Worm (Caenorhabditis elegans): ENCODE data around the gene ima-3.

DNA sequence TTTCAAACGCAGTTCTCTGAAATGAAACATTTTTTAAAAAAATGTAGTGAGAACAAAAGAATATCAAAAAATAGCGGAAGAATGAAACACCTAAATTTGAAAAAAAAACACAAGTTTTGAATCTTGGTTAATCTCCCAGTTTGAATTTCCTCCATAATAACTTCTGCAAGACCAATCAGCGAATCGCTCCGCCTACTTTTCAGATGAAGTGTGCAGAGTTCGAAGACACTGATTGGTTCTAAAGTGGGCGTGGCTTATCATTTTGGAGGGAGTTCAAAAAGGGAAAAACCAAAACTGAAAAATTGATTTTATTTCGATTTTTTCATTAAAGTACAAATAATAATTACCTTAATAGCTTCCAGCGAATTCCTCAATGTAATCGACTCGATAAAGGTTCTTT, 50.6 kb downstream of the ima-3 start:
- TF ChIP-seq lsy-2 (tag; optimal IDR thresholded peaks at IDR 0.05) (no peak), mep-1 (tag; optimal IDR thresholded peaks at IDR 0.05) (no peak), nhr-237 (tag; optimal IDR thresholded peaks at IDR 0.05) (no peak), pha-4 (tag; optimal IDR thresholded peaks at IDR 0.05) (no peak), flh-1 (GFP tag; optimal IDR thresholded peaks at IDR 0.05) (no peak), nhr-76 (tag; optimal IDR thresholded peaks at IDR 0.05) (no peak), unc-62 (GFP tag; optimal IDR thresholded peaks at IDR 0.05) (no peak), nhr-28 (tag; optimal IDR thresholded peaks at IDR 0.05) (no peak), elt-1 (tag; optimal IDR thresholded peaks at IDR 0.05; ENCODE audit: borderline replicate concordance, insufficient read depth) (no peak), sptf-1 (tag; optimal IDR thresholded peaks at IDR 0.05) (no peak), ceh-83 (GFP tag; optimal IDR thresholded peaks at IDR 0.05) (no peak), unc-39 (tag; optimal IDR thresholded peaks at IDR 0.05) (no peak), ztf-11 (tag; optimal IDR thresholded peaks at IDR 0.05) (no peak)
